Worm (Caenorhabditis elegans): ENCODE results near the gene B0393.5.

The B0393.5 gene

DNA sequence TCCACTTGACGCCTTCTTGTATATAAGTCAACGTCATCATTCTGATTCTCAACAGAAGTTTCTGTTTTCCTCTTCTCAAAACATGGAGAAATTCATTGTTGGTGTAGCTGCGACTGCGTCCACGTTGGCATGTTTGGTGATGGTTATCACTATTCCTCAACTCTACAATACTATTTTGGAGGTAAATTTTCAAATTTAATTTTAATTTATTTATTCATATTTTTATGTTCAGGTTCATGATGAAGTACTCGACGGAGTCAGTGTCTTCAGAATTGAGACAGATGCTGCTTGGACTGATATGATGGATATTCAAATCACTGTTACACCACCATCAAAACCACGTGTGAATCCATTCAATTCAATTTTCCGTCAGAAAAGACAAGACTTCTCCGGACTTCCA lies 17.5 kb upstream of the B0393.5 start, which contains the start of gene col-89:
col-89 (plus strand) TSS at position 19 of the 400 bp plus-strand sequence.
- no peak for TF ChIP-seq Y79H2A.3 (GFP tag; conservative IDR thresholded peaks at IDR 0.05)
- TF ChIP-seq F23B12.7 (tag; optimal IDR thresholded peaks at IDR 0.05; ENCODE audit: insufficient read depth), result no peak
- no peak for TF ChIP-seq D2030.7 (GFP tag; IDR thresholded peaks at IDR 0.05)
- no peak for TF ChIP-seq ets-4 (GFP tag; optimal IDR thresholded peaks at IDR 0.05)
- TF ChIP-seq lir-1 (GFP tag; conservative IDR thresholded peaks at IDR 0.05), result no peak
- no peak for TF ChIP-seq ztf-22 (GFP tag; optimal IDR thresholded peaks at IDR 0.05)
- TF ChIP-seq snpc-3.4 (tag; optimal IDR thresholded peaks at IDR 0.05), result no peak
- TF ChIP-seq tlf-1 (GFP tag; optimal IDR thresholded peaks at IDR 0.05), result no peak
- no peak for TF ChIP-seq nfyb-1 (GFP tag; IDR thresholded peaks at IDR 0.05)
- TF ChIP-seq ama-1 (optimal IDR thresholded peaks at IDR 0.05), result no peak
- TF ChIP-seq ama-1 (GFP tag; optimal IDR thresholded peaks at IDR 0.05), result no peak
- TF ChIP-seq snpc-1.1 (tag; optimal IDR thresholded peaks at IDR 0.05; ENCODE audit: insufficient read depth), result no peak
- TF ChIP-seq F49E8.2 (tag; optimal IDR thresholded peaks at IDR 0.05; ENCODE audit: insufficient read depth), result no peak
- TF ChIP-seq gei-17 (GFP tag; optimal IDR thresholded peaks at IDR 0.05), result no peak
- TF ChIP-seq F57C9.4 (tag; optimal IDR thresholded peaks at IDR 0.05), result no peak
- TF ChIP-seq ZK185.1 (tag; optimal IDR thresholded peaks at IDR 0.05; ENCODE audit: poor library complexity, severe bottlenecking), result no peak
- TF ChIP-seq madf-10 (tag; optimal IDR thresholded peaks at IDR 0.05), result no peak
- no peak for TF ChIP-seq cebp-1 (GFP tag; IDR thresholded peaks at IDR 0.05)
- no peak for TF ChIP-seq cebp-1 (tag; optimal IDR thresholded peaks at IDR 0.05)
- no peak for TF ChIP-seq rec-8 (tag; optimal IDR thresholded peaks at IDR 0.05)
- TF ChIP-seq ekl-4 (GFP tag; IDR thresholded peaks at IDR 0.05), result no peak
- TF ChIP-seq somi-1 (GFP tag; optimal IDR thresholded peaks at IDR 0.05), result no peak

DNA sequence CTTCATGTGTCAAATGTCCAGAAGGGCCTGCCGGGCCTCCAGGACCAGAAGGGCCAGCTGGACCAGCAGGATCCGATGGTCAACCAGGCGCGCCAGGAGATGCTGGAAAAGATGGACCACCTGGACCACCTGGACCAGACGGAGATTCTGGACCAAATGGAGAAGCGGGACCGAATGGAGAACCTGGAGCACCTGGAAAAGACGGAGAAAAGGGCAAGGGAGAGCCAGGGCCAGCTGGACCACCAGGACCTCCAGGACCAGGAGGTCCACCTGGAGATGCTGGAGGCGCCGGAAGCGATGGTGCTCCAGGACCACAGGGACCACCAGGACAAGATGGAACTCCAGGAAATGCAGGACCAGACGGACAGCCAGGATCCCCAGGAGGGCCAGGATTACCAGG lies 16.9 kb upstream of the B0393.5 start:
- TF ChIP-seq egrh-3 (GFP tag; IDR thresholded peaks at IDR 0.05) (peak; percentile 90), ets-4 (GFP tag; optimal IDR thresholded peaks at IDR 0.05) (no peak), zfh-2 (GFP tag; conservative IDR thresholded peaks at IDR 0.05) (peak; percentile 93)

DNA sequence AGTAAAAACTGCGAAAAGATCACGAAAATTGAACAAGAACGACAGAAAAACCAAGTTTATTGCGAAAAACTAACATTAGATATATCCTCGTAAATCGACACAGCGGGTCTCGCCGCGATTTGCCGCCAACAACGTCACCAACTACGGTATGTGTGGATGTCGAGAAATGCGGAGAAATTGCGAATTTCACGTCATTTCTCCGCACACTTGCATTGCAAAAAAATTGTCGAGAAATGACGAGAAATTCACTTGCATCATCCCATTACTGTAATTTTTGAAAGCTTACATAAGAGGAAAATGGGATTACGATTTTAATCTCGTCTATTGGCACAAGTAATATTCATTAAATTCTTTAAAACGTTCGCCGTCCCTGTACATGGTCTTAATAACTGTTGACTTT lies 13.0 kb upstream of the B0393.5 start:
- peak; percentile 67 for TF ChIP-seq hmg-1.2 (GFP tag; IDR thresholded peaks at IDR 0.05)
- 0 out of 2 replicates have a peak, but pooled peaks have one; percentile 25 for TF ChIP-seq madf-3 (GFP tag; IDR thresholded peaks at IDR 0.05)
- TF ChIP-seq ceh-100 (GFP tag; IDR thresholded peaks at IDR 0.05), result peak; percentile 52
- TF ChIP-seq K11D2.4 (GFP tag; IDR thresholded peaks at IDR 0.05), result peak; percentile 80
- TF ChIP-seq hsf-1 (GFP tag; IDR thresholded peaks at IDR 0.05), result peak; percentile 82
- TF ChIP-seq dox-1 (GFP tag; IDR thresholded peaks at IDR 0.05), result peak; percentile 75
- peak; percentile 41; the same call in 1 of the 2 replicates for TF ChIP-seq C06A6.2 (GFP tag; conservative IDR thresholded peaks at IDR 0.05)
- TF ChIP-seq ceh-91 (GFP tag; IDR thresholded peaks at IDR 0.05), result peak; percentile 62
- peak; percentile 68 for TF ChIP-seq pbrm-1 (GFP tag; IDR thresholded peaks at IDR 0.05)
- peak; percentile 99 for TF ChIP-seq F33H1.4 (GFP tag; IDR thresholded peaks at IDR 0.05)
- peak; percentile 87 for TF ChIP-seq mcd-1 (GFP tag; IDR thresholded peaks at IDR 0.05)
- peak; percentile 55 for TF ChIP-seq rcor-1 (GFP tag; IDR thresholded peaks at IDR 0.05)
- peak; percentile 39; the same call in 1 of the 2 replicates for TF ChIP-seq hmg-20 (GFP tag; IDR thresholded peaks at IDR 0.05)
- peak; percentile 58 for TF ChIP-seq D2030.7 (GFP tag; IDR thresholded peaks at IDR 0.05)
- peak; percentile 80 for TF ChIP-seq madf-6 (GFP tag; IDR thresholded peaks at IDR 0.05)
- 0 out of 2 replicates have a peak, but pooled peaks have one; percentile 23 for TF ChIP-seq Y95B8A.8 (GFP tag; IDR thresholded peaks at IDR 0.05)
- peak; percentile 91 for TF ChIP-seq ekl-4 (GFP tag; IDR thresholded peaks at IDR 0.05)
